Worm (Caenorhabditis elegans) whole organism, L3 larva: ENCODE data around the gene dsh-1.

ENCODE experiments used
- aly-2 ChIP-seq: fragments of 150-350 bp; optimal IDR thresholded peaks from 2 replicates; lab custom pipeline; 2014; ENCODE audit warnings: missing biosample characterization, missing genetic modification characterization
- ama-1 ChIP-seq: fragments of 150-350 bp; optimal IDR thresholded peaks from 2 replicates; lab custom pipeline; 2018
- ceh-16 ChIP-seq: sonication (generic microtip); optimal IDR thresholded peaks from 2 replicates; lab custom pipeline; 2017; ENCODE audit warnings: missing biosample characterization, missing genetic modification characterization
- ceh-9 ChIP-seq: sonication (generic microtip); optimal IDR thresholded peaks from 2 replicates; lab custom pipeline; 2018; ENCODE audit warnings: missing biosample characterization, missing genetic modification characterization
- daf-12 ChIP-seq: fragments of 150-350 bp; optimal IDR thresholded peaks from 2 replicates; lab custom pipeline; 2014; ENCODE audit warnings: missing biosample characterization, missing genetic modification reagents, missing genetic modification characterization
- egl-5 ChIP-seq: fragments of 150-350 bp; optimal IDR thresholded peaks from 2 replicates; lab custom pipeline; 2017; ENCODE audit warnings: missing biosample characterization, missing genetic modification reagents, missing genetic modification characterization, inconsistent platforms
- elt-1 ChIP-seq: fragments of 150-350 bp; optimal IDR thresholded peaks from 2 replicates; lab custom pipeline; 2014; ENCODE audit warnings: missing biosample characterization, missing genetic modification characterization
- elt-2 ChIP-seq: sonication (generic microtip); optimal IDR thresholded peaks from 2 replicates; lab custom pipeline; 2016; ENCODE audit warnings: missing genetic modification reagents, mild to moderate bottlenecking, missing genetic modification characterization, missing compliant biosample characterization
- elt-3 ChIP-seq, 3 experiments: fragments of 150-350 bp in 1 of 3; sonication (generic microtip) in 2 of 3; optimal IDR thresholded peaks; 2 replicates in 2 of 3; 4 replicates in 1 of 3; lab custom pipeline; 2014 to 2017; ENCODE audit warnings: missing biosample characterization in 3 of 3, missing genetic modification characterization in 3 of 3
- eor-1 ChIP-seq, 2 experiments: fragments of 150-350 bp; optimal IDR thresholded peaks; 2 replicates each; lab custom pipeline; 2014 to 2018; ENCODE audit warnings: missing biosample characterization in 2 of 2, missing genetic modification characterization in 2 of 2
- fkh-10 ChIP-seq: sonication (generic microtip); optimal IDR thresholded peaks from 2 replicates; lab custom pipeline; 2017; ENCODE audit warnings: missing biosample characterization, missing genetic modification reagents, missing genetic modification characterization
- hmg-11 ChIP-seq: sonication (generic microtip); optimal IDR thresholded peaks from 2 replicates; lab custom pipeline; 2016; ENCODE audit warnings: missing genetic modification characterization, missing compliant biosample characterization
- jun-1 ChIP-seq: fragments of 150-350 bp; optimal IDR thresholded peaks from 2 replicates; lab custom pipeline; 2014; ENCODE audit warnings: missing biosample characterization, missing genetic modification reagents, missing genetic modification characterization
- lin-15B ChIP-seq: fragments of 150-350 bp; optimal IDR thresholded peaks from 2 replicates; lab custom pipeline; 2014; ENCODE audit warnings: missing biosample characterization, missing genetic modification characterization
- lin-39 ChIP-seq: fragments of 150-350 bp; optimal IDR thresholded peaks from 2 replicates; lab custom pipeline; 2018; ENCODE audit warnings: missing biosample characterization, missing genetic modification reagents, missing genetic modification characterization
- mdl-1 ChIP-seq: fragments of 150-350 bp; optimal IDR thresholded peaks from 2 replicates; lab custom pipeline; 2014; ENCODE audit warnings: missing biosample characterization, missing genetic modification characterization
- mml-1 ChIP-seq: fragments of 150-350 bp; sonication (generic microtip); optimal IDR thresholded peaks from 3 replicates; lab custom pipeline; 2014; ENCODE audit warnings: missing biosample characterization, missing genetic modification characterization
- nfya-1 ChIP-seq: sonication (generic microtip); optimal IDR thresholded peaks from 2 replicates; lab custom pipeline; 2017; ENCODE audit warnings: missing genetic modification characterization, mild to moderate bottlenecking, missing compliant biosample characterization, antibody characterized with exemption, moderate library complexity; ENCODE audit not compliant: insufficient read depth
- nhr-11 ChIP-seq: fragments of 150-350 bp; optimal IDR thresholded peaks from 2 replicates; lab custom pipeline; 2014; ENCODE audit warnings: missing biosample characterization, missing genetic modification characterization
- nhr-23 ChIP-seq: fragments of 150-350 bp; optimal IDR thresholded peaks from 2 replicates; lab custom pipeline; 2014; ENCODE audit warnings: missing biosample characterization, missing genetic modification reagents, missing genetic modification characterization
- nhr-237 ChIP-seq: fragments of 150-350 bp; optimal IDR thresholded peaks from 2 replicates; lab custom pipeline; 2014; ENCODE audit warnings: missing biosample characterization, missing genetic modification characterization
- nhr-25 ChIP-seq: sonication (generic microtip); optimal IDR thresholded peaks from 2 replicates; lab custom pipeline; 2017; ENCODE audit warnings: missing biosample characterization, missing genetic modification characterization
- nhr-28 ChIP-seq: fragments of 150-350 bp; optimal IDR thresholded peaks from 2 replicates; lab custom pipeline; 2014; ENCODE audit warnings: missing biosample characterization, missing genetic modification characterization
- pha-4 ChIP-seq: fragments of 150-350 bp; optimal IDR thresholded peaks from 2 replicates; lab custom pipeline; 2014; ENCODE audit warnings: missing biosample characterization, missing genetic modification reagents, missing genetic modification characterization
- pqm-1 ChIP-seq: fragments of 150-350 bp; optimal IDR thresholded peaks from 2 replicates; lab custom pipeline; 2017; ENCODE audit warnings: missing biosample characterization, missing genetic modification characterization, inconsistent platforms
- skn-1 ChIP-seq: fragments of 150-350 bp; optimal IDR thresholded peaks from 2 replicates; lab custom pipeline; 2014; ENCODE audit warnings: missing biosample characterization, missing genetic modification characterization
- snpc-4 ChIP-seq: fragments of 150-350 bp; optimal IDR thresholded peaks from 2 replicates; lab custom pipeline; 2014; ENCODE audit warnings: missing biosample characterization, missing genetic modification characterization
- unc-39 ChIP-seq: sonication (generic microtip); optimal IDR thresholded peaks from 4 replicates; lab custom pipeline; 2017; ENCODE audit warnings: missing biosample characterization, missing genetic modification characterization

Gene dsh-1

DNA sequence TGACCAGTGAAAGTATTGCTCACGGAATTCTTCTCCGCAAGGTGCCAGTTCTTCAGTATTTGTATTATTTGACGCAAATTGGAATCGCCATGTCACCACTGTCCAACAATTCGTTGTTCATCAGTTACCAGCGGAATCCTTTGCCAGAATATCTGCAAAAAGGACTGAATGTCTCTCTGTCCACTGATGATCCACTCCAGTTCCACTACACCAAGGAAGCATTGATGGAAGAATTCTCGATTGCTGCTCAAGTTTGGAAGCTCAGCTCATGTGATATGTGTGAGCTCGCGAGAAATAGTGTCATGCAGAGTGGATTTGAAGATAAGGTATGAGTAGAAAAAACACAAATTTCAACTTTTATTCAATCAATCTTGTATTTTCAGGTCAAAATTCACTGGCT is 16.1 kb downstream of the dsh-1 start:
- TF ChIP-seq pha-4 (tag; lab: Kevin White, UChicago) (no peak), ceh-9 (tag; lab: Kevin White, UChicago) (no peak), ama-1 (peak; percentile 55)

DNA sequence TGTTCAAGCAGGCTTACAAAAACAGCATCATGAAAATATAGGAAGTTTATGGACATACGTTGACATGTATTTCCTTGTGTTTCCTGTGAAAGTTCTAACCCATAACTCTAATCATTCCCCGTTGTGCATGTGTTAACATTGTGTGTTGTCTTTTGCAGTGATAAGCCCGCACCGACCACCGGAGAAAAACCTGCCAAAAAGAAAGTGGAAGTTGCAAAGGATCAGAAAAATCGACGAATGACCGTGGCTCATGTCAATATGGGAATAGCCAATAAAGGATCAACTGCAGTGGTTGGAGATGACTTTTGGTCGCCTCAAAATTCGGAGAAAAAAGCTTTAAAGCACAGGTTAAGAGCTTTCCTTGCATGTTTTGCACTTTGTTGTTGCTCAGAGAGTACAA is 19.9 kb downstream of the dsh-1 start:
- TF ChIP-seq elt-2 (tag; lab: Kevin White, UChicago) (peak; percentile 39), nhr-237 (no peak)

DNA sequence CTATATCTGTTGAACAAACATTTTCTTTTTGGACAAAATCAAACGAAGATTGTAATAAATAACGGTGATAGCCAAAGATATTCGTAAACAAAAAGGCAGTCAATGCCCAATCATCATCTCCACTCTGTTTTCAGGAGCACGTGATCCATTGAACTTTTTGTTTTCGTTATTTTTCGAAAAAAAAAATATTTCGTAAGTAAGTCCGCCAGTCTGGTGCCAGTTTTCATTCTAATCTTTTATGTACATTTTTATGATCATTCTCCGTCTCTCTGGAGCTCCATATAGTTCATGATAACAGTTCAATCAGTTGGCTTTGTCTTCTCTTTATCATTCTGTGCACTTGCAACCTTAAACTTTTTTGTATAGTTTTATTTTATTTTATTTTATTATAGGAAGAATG is 22.3 kb downstream of the dsh-1 start, which contains the start of gene ampd-1:
Gene ampd-1, plus strand, starts transcription at position 393 of the 400 bp plus-strand sequence.
- TF ChIP-seq mml-1: no peak
- TF ChIP-seq fkh-10 (GFP tag; lab: Kevin White, UChicago): no peak
- TF ChIP-seq daf-12 (tag; lab: Kevin White, UChicago): no peak
- peak; percentile 95 for TF ChIP-seq elt-2 (tag; lab: Kevin White, UChicago)
- TF ChIP-seq elt-1 (tag; lab: Kevin White, UChicago): no peak
- TF ChIP-seq elt-3 (tag; optimal IDR thresholded peaks at IDR 0.05; lab: Kevin White, UChicago): no peak
- no peak for TF ChIP-seq jun-1 (tag; lab: Kevin White, UChicago)
- TF ChIP-seq ceh-9 (tag; lab: Kevin White, UChicago): no peak
- peak; percentile 38 for TF ChIP-seq nfya-1 (tag; lab: Kevin White, UChicago)
- peak; percentile 8 for TF ChIP-seq skn-1
- TF ChIP-seq ama-1: no peak
- no peak for TF ChIP-seq nhr-25 (tag; lab: Kevin White, UChicago)
- no peak for TF ChIP-seq ceh-16
- TF ChIP-seq lin-15B (tag; lab: Kevin White, UChicago): no peak
- no peak for TF ChIP-seq nhr-11 (tag; lab: Kevin White, UChicago)
- no peak for TF ChIP-seq hmg-11
- TF ChIP-seq pqm-1 (tag; lab: Kevin White, UChicago): peak; percentile 68
- TF ChIP-seq pha-4 (tag; lab: Kevin White, UChicago): peak; percentile 38

DNA sequence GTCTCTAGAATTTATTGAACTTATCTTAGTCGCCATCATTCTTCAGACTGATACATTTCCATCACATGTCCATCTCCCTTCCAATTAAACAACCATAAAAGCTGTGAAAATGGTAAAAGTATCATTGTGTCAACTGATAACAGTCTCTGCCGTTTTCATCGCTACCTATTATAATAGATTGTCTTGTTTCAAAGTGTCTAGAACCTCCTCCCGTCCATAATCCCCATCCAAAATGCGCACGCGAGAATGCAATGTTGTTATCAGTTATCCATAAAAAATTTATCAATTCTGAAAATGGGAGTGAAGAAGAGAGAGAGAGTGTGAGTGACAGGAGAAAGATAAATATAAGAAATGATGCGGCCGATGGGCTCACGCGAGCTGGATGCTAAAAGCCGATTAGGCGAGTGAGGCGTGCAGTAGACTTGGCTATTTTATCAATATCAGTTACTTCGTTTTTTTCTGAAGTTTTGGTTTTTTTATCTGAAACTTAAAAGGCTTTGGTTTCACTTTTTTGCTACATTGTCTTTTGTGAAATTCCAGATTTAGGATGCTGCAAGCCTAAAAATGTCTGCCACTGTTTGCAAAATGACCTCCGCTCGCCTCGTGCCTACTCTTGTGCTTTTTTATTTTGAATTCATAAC is 23.1 kb downstream of the dsh-1 start:
- TF ChIP-seq pha-4 (tag; lab: Kevin White, UChicago) (peak; percentile 33), jun-1 (tag; lab: Kevin White, UChicago) (peak; percentile 75), ceh-9 (tag; lab: Kevin White, UChicago) (no peak), elt-1 (tag; lab: Kevin White, UChicago) (no peak), ama-1 (peak; percentile 49), eor-1 (tag; optimal IDR thresholded peaks at IDR 0.05; lab: Kevin White, UChicago) (no peak), elt-2 (tag; lab: Kevin White, UChicago) (peak; percentile 100), nfya-1 (tag; lab: Kevin White, UChicago) (peak; percentile 12), egl-5 (tag; lab: Kevin White, UChicago) (no peak), unc-39 (tag; lab: Kevin White, UChicago) (no peak), pqm-1 (tag; lab: Kevin White, UChicago) (peak; percentile 98), skn-1 (no peak), nhr-11 (tag; lab: Kevin White, UChicago) (no peak)
- TF ChIP-seq, all 47 proteins: peak for 6

DNA sequence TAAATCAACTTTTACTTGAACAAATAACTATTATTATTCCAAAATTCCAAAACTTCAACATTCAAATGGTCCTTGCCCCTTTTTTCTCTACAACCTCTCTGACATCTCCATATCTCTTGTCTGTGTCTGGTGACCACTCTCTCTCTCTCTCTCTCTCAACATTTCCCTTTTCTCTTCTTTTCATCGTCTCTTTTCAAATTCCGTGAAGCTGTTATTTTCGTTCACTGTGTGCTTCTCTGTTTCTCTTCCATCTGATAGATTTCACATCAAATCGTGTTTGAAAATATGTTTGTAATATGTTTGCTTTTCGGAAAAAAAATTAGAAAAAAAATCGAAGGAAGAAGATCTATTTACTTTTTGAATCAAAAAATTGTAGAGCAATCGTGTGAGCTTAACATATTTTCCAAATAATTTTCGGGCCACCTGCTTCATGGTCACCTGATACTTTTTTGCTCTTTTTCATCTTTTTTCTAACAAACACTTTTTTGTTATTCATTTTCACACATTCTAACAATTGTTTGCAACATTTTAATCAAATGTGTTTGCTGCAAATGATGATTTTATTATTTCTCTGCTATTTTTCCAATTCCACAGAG is 24.1 kb downstream of the dsh-1 start:
- TF ChIP-seq ceh-16: no peak
- no peak for TF ChIP-seq skn-1
- peak; percentile 56 for TF ChIP-seq pha-4 (tag; lab: Kevin White, UChicago)
- peak; percentile 30 for TF ChIP-seq ama-1
- no peak for TF ChIP-seq mdl-1 (tag; lab: Kevin White, UChicago)
- TF ChIP-seq nhr-28 (tag; lab: Kevin White, UChicago): no peak
- TF ChIP-seq elt-1 (tag; lab: Kevin White, UChicago): peak; percentile 9
- peak; percentile 63 for TF ChIP-seq snpc-4 (tag; lab: Kevin White, UChicago)
- no peak for TF ChIP-seq pqm-1 (tag; lab: Kevin White, UChicago)
- no peak for TF ChIP-seq ceh-9 (tag; lab: Kevin White, UChicago)
- TF ChIP-seq lin-39 (tag; lab: Kevin White, UChicago): no peak
- peak; percentile 37 for TF ChIP-seq egl-5 (tag; lab: Kevin White, UChicago)
- peak; percentile 0 for TF ChIP-seq nhr-23 (tag; lab: Kevin White, UChicago)
- TF ChIP-seq aly-2: no peak
- TF ChIP-seq hmg-11: peak; percentile 3
- TF ChIP-seq nfya-1 (tag; lab: Kevin White, UChicago): peak; percentile 59

DNA sequence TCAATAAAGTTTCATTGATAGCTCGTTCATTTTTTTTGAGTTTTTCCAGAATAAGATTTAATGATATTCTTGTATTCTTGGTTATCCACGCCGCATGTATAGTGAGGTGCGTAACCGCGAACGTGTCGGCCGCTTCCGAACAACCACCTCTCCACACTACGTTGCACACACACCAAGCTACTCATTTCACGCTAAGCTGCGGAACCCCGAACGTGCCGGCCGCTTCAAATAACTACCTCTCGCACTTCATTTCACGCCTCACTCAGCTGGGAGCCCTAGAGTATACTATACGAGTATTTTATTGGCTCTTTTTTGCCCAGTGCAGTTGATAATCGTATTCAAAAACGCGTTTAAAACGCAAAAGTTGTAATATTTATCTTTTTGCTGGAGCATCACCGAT is 25.0 kb downstream of the dsh-1 start:
- TF ChIP-seq snpc-4 (tag; lab: Kevin White, UChicago): peak; percentile 78
- TF ChIP-seq elt-2 (tag; lab: Kevin White, UChicago): peak; percentile 40
- TF ChIP-seq nfya-1 (tag; lab: Kevin White, UChicago): peak; percentile 6
